Fruit fly (Drosophila melanogaster) whole organism, embryonic: ENCODE results near the gene CG8671.

Source experiments
- Atf-2 ChIP-seq: fragments of 200-800 bp; sonication (Bioruptor generic); optimal IDR thresholded peaks from 2 replicates; lab custom pipeline; 2016; ENCODE audit warnings: missing biosample characterization, missing genetic modification characterization
- CG10462 ChIP-seq: fragments of 200-800 bp; sonication (Bioruptor generic); optimal IDR thresholded peaks from 2 replicates; lab custom pipeline; 2016; ENCODE audit warnings: missing biosample characterization, missing genetic modification characterization
- CG10959 ChIP-seq: fragments of 200-800 bp; sonication (Bioruptor generic); IDR thresholded peaks from 2 replicates; pipeline ENCODE4 v1.3.6; 2022; ENCODE audit warnings: missing biosample characterization, missing genetic modification characterization
- CG11696 ChIP-seq: fragments of 200-800 bp; sonication (Bioruptor generic); IDR thresholded peaks from 2 replicates; pipeline ENCODE4 v1.3.6; 2022; ENCODE audit warnings: missing biosample characterization, missing genetic modification characterization
- CG12391 ChIP-seq: fragments of 200-800 bp; sonication (Bioruptor generic); optimal IDR thresholded peaks from 3 replicates; lab custom pipeline; 2018; ENCODE audit warnings: missing biosample characterization, mild to moderate bottlenecking, missing genetic modification characterization, moderate library complexity
- CG14014 ChIP-seq: fragments of 200-800 bp; sonication (Bioruptor generic); IDR thresholded peaks from 2 replicates; pipeline ENCODE4 v1.3.6; 2022; ENCODE audit warnings: missing biosample characterization, missing genetic modification characterization
- CG14667 ChIP-seq: fragments of 200-800 bp; sonication (Bioruptor generic); IDR thresholded peaks from 2 replicates; pipeline ENCODE4 v1.3.6; 2022; ENCODE audit warnings: missing biosample characterization, missing genetic modification characterization
- CG15011 ChIP-seq: fragments of 200-800 bp; sonication (Bioruptor generic); optimal IDR thresholded peaks from 3 replicates; lab custom pipeline; 2018; ENCODE audit warnings: missing biosample characterization, mild to moderate bottlenecking, missing genetic modification characterization
- CG1602 ChIP-seq: fragments of 200-800 bp; sonication (Bioruptor generic); optimal IDR thresholded peaks from 3 replicates; lab custom pipeline; 2016; ENCODE audit warnings: missing biosample characterization, missing genetic modification characterization
- CG18262 ChIP-seq: fragments of 200-800 bp; optimal IDR thresholded peaks from 3 replicates; lab custom pipeline; 2019; ENCODE audit warnings: missing biosample characterization, mild to moderate bottlenecking, missing genetic modification characterization, moderate library complexity
- CG2116 ChIP-seq: fragments of 200-800 bp; sonication (Bioruptor generic); optimal IDR thresholded peaks from 3 replicates; lab custom pipeline; 2018; ENCODE audit warnings: missing biosample characterization, mild to moderate bottlenecking, missing genetic modification characterization
- CG2875 ChIP-seq: fragments of 200-800 bp; sonication (Bioruptor generic); optimal IDR thresholded peaks from 2 replicates; lab custom pipeline; 2017; ENCODE audit warnings: missing biosample characterization, mild to moderate bottlenecking, missing genetic modification characterization, missing genetic modification reagents
- CG30020 ChIP-seq: fragments of 200-800 bp; optimal IDR thresholded peaks from 2 replicates; lab custom pipeline; 2019; ENCODE audit warnings: missing biosample characterization, mild to moderate bottlenecking, missing genetic modification characterization, moderate library complexity
- CG32532 ChIP-seq: fragments of 200-800 bp; sonication (Bioruptor generic); IDR thresholded peaks from 2 replicates; pipeline ENCODE4 v1.3.6; 2022; ENCODE audit warnings: missing biosample characterization, missing genetic modification characterization
- CG4328 ChIP-seq: fragments of 200-800 bp; sonication (Bioruptor generic); optimal IDR thresholded peaks from 3 replicates; lab custom pipeline; 2017; ENCODE audit warnings: missing biosample characterization, missing genetic modification reagents, missing genetic modification characterization
- CG4617 ChIP-seq: fragments of 200-800 bp; sonication (Bioruptor generic); optimal IDR thresholded peaks from 3 replicates; lab custom pipeline; 2016; ENCODE audit warnings: missing biosample characterization, missing genetic modification characterization, borderline replicate concordance
- CG6175 ChIP-seq: fragments of 200-800 bp; sonication (Bioruptor generic); IDR thresholded peaks from 3 replicates; pipeline ENCODE4 v1.3.6; 2022; ENCODE audit warnings: missing biosample characterization, missing genetic modification characterization
- CG6791 ChIP-seq: fragments of 200-800 bp; sonication (Bioruptor generic); IDR thresholded peaks from 3 replicates; pipeline ENCODE4 v1.3.6; 2022; ENCODE audit warnings: missing biosample characterization, missing genetic modification characterization; ENCODE audit not compliant: partially characterized antibody
- CG7271 ChIP-seq: fragments of 200-800 bp; sonication (Bioruptor generic); optimal IDR thresholded peaks from 2 replicates; lab custom pipeline; 2018; ENCODE audit warnings: missing biosample characterization, mild to moderate bottlenecking, missing genetic modification characterization, moderate library complexity
- CG8290 ChIP-seq, 3 experiments: fragments of 200-800 bp; sonication (Bioruptor generic); optimal IDR thresholded peaks; 2 replicates each; lab custom pipeline; 2016 to 2019; ENCODE audit warnings: missing biosample characterization in 3 of 3, missing genetic modification characterization in 3 of 3, mild to moderate bottlenecking in 2 of 3, moderate library complexity in 1 of 3
- CG9727 ChIP-seq: fragments of 200-800 bp; sonication (Bioruptor generic); optimal IDR thresholded peaks from 3 replicates; lab custom pipeline; 2017; ENCODE audit warnings: missing biosample characterization, mild to moderate bottlenecking, missing genetic modification characterization
- CTCF ChIP-seq: fragments of 200-800 bp; sonication (Bioruptor generic); optimal IDR thresholded peaks from 2 replicates; lab custom pipeline; 2017; ENCODE audit warnings: missing biosample characterization, mild to moderate bottlenecking, missing genetic modification characterization, moderate library complexity
- Dip3 ChIP-seq: fragments of 200-800 bp; sonication (Bioruptor generic); optimal IDR thresholded peaks from 3 replicates; lab custom pipeline; 2016; ENCODE audit warnings: missing biosample characterization, missing genetic modification characterization
- E2f2 ChIP-seq: fragments of 200-800 bp; sonication (Bioruptor generic); IDR thresholded peaks from 2 replicates; pipeline ENCODE4 v1.3.6; 2022; ENCODE audit warnings: missing biosample characterization, missing genetic modification characterization
- Ets97D ChIP-seq: fragments of 200-800 bp; sonication (Bioruptor generic); optimal IDR thresholded peaks from 3 replicates; lab custom pipeline; 2016; ENCODE audit warnings: missing biosample characterization, missing genetic modification characterization
- H15 ChIP-seq: fragments of 200-800 bp; sonication (Bioruptor generic); IDR thresholded peaks from 3 replicates; pipeline ENCODE4 v1.3.6; 2022; ENCODE audit warnings: missing biosample characterization, missing genetic modification characterization
- Meics ChIP-seq: fragments of 200-800 bp; sonication (Bioruptor generic); optimal IDR thresholded peaks from 2 replicates; lab custom pipeline; 2017; ENCODE audit warnings: missing biosample characterization, mild to moderate bottlenecking, missing genetic modification characterization
- PHDP ChIP-seq: fragments of 200-800 bp; sonication (Bioruptor generic); optimal IDR thresholded peaks from 3 replicates; lab custom pipeline; 2018; ENCODE audit warnings: missing biosample characterization, mild to moderate bottlenecking, missing genetic modification characterization, moderate library complexity
- Stat92E ChIP-seq, 3 experiments: fragments of >200 bp in 2 of 3; fragments of 200-800 bp in 1 of 3; sonication (Bioruptor generic) in 1 of 3; optimal IDR thresholded peaks; 2 replicates each; lab custom pipeline; 2017 to 2019; ENCODE audit warnings: missing biosample characterization in 3 of 3, missing genetic modification characterization in 3 of 3, mild to moderate bottlenecking in 1 of 3, moderate library complexity in 1 of 3
- bigmax ChIP-seq: fragments of 200-800 bp; sonication (Bioruptor generic); optimal IDR thresholded peaks from 2 replicates; lab custom pipeline; 2018; ENCODE audit warnings: missing biosample characterization, mild to moderate bottlenecking, missing genetic modification characterization
- cas ChIP-seq: fragments of 200-800 bp; sonication (Bioruptor generic); IDR thresholded peaks from 2 replicates; pipeline ENCODE4 v1.3.6; 2022; ENCODE audit warnings: missing biosample characterization, missing genetic modification characterization
- chn ChIP-seq: fragments of 200-800 bp; sonication (Bioruptor generic); optimal IDR thresholded peaks from 2 replicates; lab custom pipeline; 2016; ENCODE audit warnings: missing biosample characterization, missing genetic modification characterization
- eyg ChIP-seq: fragments of 200-800 bp; sonication (Bioruptor generic); optimal IDR thresholded peaks from 3 replicates; lab custom pipeline; 2016; ENCODE audit warnings: missing biosample characterization, missing genetic modification characterization
- fu2 ChIP-seq: fragments of 200-800 bp; sonication (Bioruptor generic); optimal IDR thresholded peaks from 2 replicates; lab custom pipeline; 2016; ENCODE audit warnings: missing biosample characterization, missing genetic modification characterization
- gcm ChIP-seq: fragments of 200-800 bp; sonication (Bioruptor generic); optimal IDR thresholded peaks from 2 replicates; lab custom pipeline; 2019; ENCODE audit warnings: missing biosample characterization, mild to moderate bottlenecking, missing genetic modification characterization, moderate library complexity
- gem ChIP-seq: fragments of 200-800 bp; sonication (Bioruptor generic); optimal IDR thresholded peaks from 2 replicates; lab custom pipeline; 2019; ENCODE audit warnings: missing biosample characterization, mild to moderate bottlenecking, missing genetic modification characterization, moderate library complexity
- grau ChIP-seq: fragments of 200-800 bp; optimal IDR thresholded peaks from 3 replicates; lab custom pipeline; 2019; ENCODE audit warnings: missing biosample characterization, mild to moderate bottlenecking, missing genetic modification characterization, moderate library complexity
- hbn ChIP-seq: fragments of 200-800 bp; sonication (Bioruptor generic); IDR thresholded peaks from 2 replicates; pipeline ENCODE4 v1.3.6; 2022; ENCODE audit warnings: missing biosample characterization, missing genetic modification characterization; ENCODE audit not compliant: partially characterized antibody
- kni ChIP-seq: fragments of 200-800 bp; sonication (Bioruptor generic); optimal IDR thresholded peaks from 3 replicates; lab custom pipeline; 2017; ENCODE audit warnings: mild to moderate bottlenecking, missing biosample characterization, missing genetic modification reagents, missing genetic modification characterization
- lbe ChIP-seq: fragments of 200-800 bp; sonication (Bioruptor generic); optimal IDR thresholded peaks from 2 replicates; lab custom pipeline; 2016; ENCODE audit warnings: missing biosample characterization, mild to moderate bottlenecking, missing genetic modification characterization
- lmd ChIP-seq: fragments of 200-800 bp; sonication (Bioruptor generic); IDR thresholded peaks from 2 replicates; pipeline ENCODE4 v1.3.6; 2022; ENCODE audit warnings: missing biosample characterization, missing genetic modification characterization
- onecut ChIP-seq: fragments of 200-800 bp; sonication (Bioruptor generic); IDR thresholded peaks from 2 replicates; pipeline ENCODE4 v1.3.6; 2022; ENCODE audit warnings: missing biosample characterization, missing genetic modification characterization
- org-1 ChIP-seq: fragments of 200-800 bp; sonication (Bioruptor generic); optimal IDR thresholded peaks from 2 replicates; lab custom pipeline; 2017; ENCODE audit warnings: missing biosample characterization, missing genetic modification characterization
- phol ChIP-seq: fragments of 200-800 bp; sonication (Bioruptor generic); optimal IDR thresholded peaks from 3 replicates; lab custom pipeline; 2018; ENCODE audit warnings: missing biosample characterization, mild to moderate bottlenecking, missing genetic modification characterization, moderate library complexity
- row ChIP-seq: fragments of 200-800 bp; sonication (Bioruptor generic); IDR thresholded peaks from 3 replicates; pipeline ENCODE4 v1.3.6; 2022; ENCODE audit warnings: missing biosample characterization, missing genetic modification characterization
- run ChIP-seq: fragments of 200-800 bp; sonication (Bioruptor generic); optimal IDR thresholded peaks from 3 replicates; lab custom pipeline; 2018; ENCODE audit warnings: missing biosample characterization, mild to moderate bottlenecking, missing genetic modification characterization
- sug ChIP-seq: fragments of 200-800 bp; optimal IDR thresholded peaks from 2 replicates; lab custom pipeline; 2019; ENCODE audit warnings: missing biosample characterization, mild to moderate bottlenecking, missing genetic modification characterization, moderate library complexity
- tgo ChIP-seq: fragments of 200-800 bp; sonication (Bioruptor generic); IDR thresholded peaks from 3 replicates; pipeline ENCODE4 v1.3.6; 2022; ENCODE audit warnings: missing biosample characterization, missing genetic modification characterization
- tio ChIP-seq: fragments of 200-800 bp; sonication (Bioruptor generic); optimal IDR thresholded peaks from 2 replicates; lab custom pipeline; 2017; ENCODE audit warnings: missing biosample characterization, missing genetic modification characterization, inconsistent platforms
- yki ChIP-seq: fragments of >200 bp; optimal IDR thresholded peaks from 3 replicates; lab custom pipeline; 2018

CG8671 gene

dm6 chr2L:21263470-21264146 lies 852 bp downstream of the CG8671 start (continued):
- TF ChIP-seq bigmax (no peak), CG4617 (GFP tag; lab: Kevin White, UChicago) (no peak), CG12391 (tag; lab: Kevin White, UChicago) (peak; percentile 26), onecut (GFP tag; lab: Robert Waterston, UW) (peak; percentile 15; the same call in 1 of the 2 replicates), Atf-2 (GFP tag; lab: Kevin White, UChicago) (no peak), CG10462 (GFP tag; lab: Kevin White, UChicago) (no peak), CG14014 (no peak; the same call in 1 of the 2 replicates), chn (peak; percentile 23), CG9727 (GFP tag; lab: Kevin White, UChicago) (peak; percentile 22), kni (GFP tag; lab: Kevin White, UChicago) (no peak), CG14667 (GFP tag; lab: Robert Waterston, UW) (no peak), gcm (GFP tag; lab: Kevin White, UChicago) (peak; percentile 3), sug (tag; lab: Kevin White, UChicago) (no peak), Dip3 (GFP tag; lab: Kevin White, UChicago) (no peak), CG6791 (GFP tag; lab: Robert Waterston, UW) (no peak), lmd (no peak), CG4328 (GFP tag; lab: Kevin White, UChicago) (peak; percentile 13), Stat92E (GFP tag; optimal IDR thresholded peaks at IDR 0.05; lab: Kevin White, UChicago) (no peak), org-1 (peak; percentile 23), CG11696 (GFP tag; lab: Robert Waterston, UW) (no peak), E2f2 (GFP tag; lab: Robert Waterston, UW) (peak; percentile 14; the same call in 1 of the 2 replicates), CTCF (GFP tag; lab: Kevin White, UChicago) (no peak), tio (peak; percentile 12), CG10959 (GFP tag; lab: Robert Waterston, UW) (no peak), cas (GFP tag; lab: Robert Waterston, UW) (no peak), H15 (GFP tag; lab: Robert Waterston, UW) (no peak), CG18262 (tag; lab: Kevin White, UChicago) (peak; percentile 52), CG1602 (GFP tag; lab: Kevin White, UChicago) (peak; percentile 5), lbe (peak; percentile 10), hbn (GFP tag; lab: Robert Waterston, UW) (no peak), grau (tag; lab: Kevin White, UChicago) (peak; percentile 93), CG15011 (GFP tag; lab: Kevin White, UChicago) (peak; percentile 3), CG30020 (tag; lab: Kevin White, UChicago) (peak; percentile 65), row (peak; percentile 70; the same call in 2 of the 3 replicates), PHDP (tag; lab: Kevin White, UChicago) (peak; percentile 25), CG2116 (GFP tag; lab: Kevin White, UChicago) (no peak), run (tag; lab: Kevin White, UChicago) (no peak), gem (peak; percentile 62), CG32532 (GFP tag; lab: Robert Waterston, UW) (0 out of 2 replicates have a peak, but pooled peaks have one; percentile 14), Ets97D (GFP tag; lab: Kevin White, UChicago) (no peak), Meics (GFP tag; lab: Kevin White, UChicago) (peak; percentile 39), phol (peak; percentile 29), yki (no peak), CG6175 (GFP tag; lab: Robert Waterston, UW) (no peak), CG8290 (GFP tag; optimal IDR thresholded peaks at IDR 0.05; lab: Kevin White, UChicago) (no peak), CG8290 (tag; optimal IDR thresholded peaks at IDR 0.05; lab: Kevin White, UChicago) (peak; percentile 14 to 20), eyg (GFP tag; lab: Kevin White, UChicago) (no peak), fu2 (no peak), CG2875 (GFP tag; lab: Kevin White, UChicago) (peak; percentile 38), CG7271 (tag; lab: Kevin White, UChicago) (no peak), tgo (GFP tag; lab: Robert Waterston, UW) (peak; percentile 41)
